Fruit fly (Drosophila melanogaster) whole organism, adult: ENCODE results near the gene CG15602.

ENCODE experiments used
- CG11617 ChIP-seq: fragments of 200-800 bp; sonication (Bioruptor generic); optimal IDR thresholded peaks from 2 replicates; lab custom pipeline; 2017; ENCODE audit warnings: mild to moderate bottlenecking, missing biosample characterization, missing genetic modification reagents, missing genetic modification characterization
- CG12768 ChIP-seq: fragments of 200-800 bp; sonication (Bioruptor generic); optimal IDR thresholded peaks from 2 replicates; lab custom pipeline; 2017; ENCODE audit warnings: missing biosample characterization, missing genetic modification characterization, mild to moderate bottlenecking, moderate library complexity, missing genetic modification reagents
- CG14711 ChIP-seq: fragments of 200-800 bp; sonication (Bioruptor generic); optimal IDR thresholded peaks from 2 replicates; lab custom pipeline; 2018; ENCODE audit warnings: missing biosample characterization, mild to moderate bottlenecking, missing genetic modification characterization, moderate library complexity
- CG1620 ChIP-seq: fragments of 200-800 bp; sonication (Bioruptor generic); optimal IDR thresholded peaks from 2 replicates; lab custom pipeline; 2016; ENCODE audit warnings: missing biosample characterization, missing genetic modification characterization
- CG33017 ChIP-seq: fragments of 200-800 bp; sonication (Bioruptor generic); optimal IDR thresholded peaks from 2 replicates; lab custom pipeline; 2018; ENCODE audit warnings: missing biosample characterization, mild to moderate bottlenecking, missing genetic modification characterization, moderate library complexity
- CG5204 ChIP-seq: fragments of 200-800 bp; sonication (Bioruptor generic); optimal IDR thresholded peaks from 2 replicates; lab custom pipeline; 2016; ENCODE audit warnings: missing biosample characterization, missing genetic modification characterization
- CG7045 ChIP-seq: fragments of 200-800 bp; sonication (Bioruptor generic); optimal IDR thresholded peaks from 2 replicates; lab custom pipeline; 2017; ENCODE audit warnings: missing biosample characterization, mild to moderate bottlenecking, missing genetic modification characterization
- CG7101 ChIP-seq: fragments of 200-800 bp; sonication (Bioruptor generic); optimal IDR thresholded peaks from 2 replicates; lab custom pipeline; 2018; ENCODE audit warnings: missing biosample characterization, mild to moderate bottlenecking, missing genetic modification characterization, moderate library complexity
- Clk ChIP-seq: fragments of 200-800 bp; sonication (Bioruptor generic); optimal IDR thresholded peaks from 2 replicates; lab custom pipeline; 2017; ENCODE audit warnings: missing biosample characterization, missing genetic modification characterization
- Crg-1 ChIP-seq: fragments of 200-800 bp; sonication (Bioruptor generic); optimal IDR thresholded peaks from 2 replicates; lab custom pipeline; 2016; ENCODE audit warnings: missing biosample characterization, missing genetic modification characterization
- Hr96 ChIP-seq: fragments of 200-800 bp; sonication (Bioruptor generic); optimal IDR thresholded peaks from 2 replicates; lab custom pipeline; 2016; ENCODE audit warnings: missing biosample characterization, missing genetic modification characterization
- Mnt ChIP-seq: fragments of 200-800 bp; sonication (Bioruptor generic); optimal IDR thresholded peaks from 2 replicates; lab custom pipeline; 2016; ENCODE audit warnings: missing biosample characterization, mild to moderate bottlenecking, missing genetic modification characterization
- bab1 ChIP-seq: fragments of 200-800 bp; sonication (Bioruptor generic); optimal IDR thresholded peaks from 3 replicates; lab custom pipeline; 2019; ENCODE audit warnings: missing biosample characterization, mild to moderate bottlenecking, missing genetic modification characterization, moderate library complexity
- cic ChIP-seq: fragments of 200-800 bp; sonication (Bioruptor generic); optimal IDR thresholded peaks from 2 replicates; lab custom pipeline; 2017; ENCODE audit warnings: missing biosample characterization, mild to moderate bottlenecking, missing genetic modification characterization, moderate library complexity
- cnc ChIP-seq, 2 experiments: fragments of >200 bp; optimal IDR thresholded peaks; 2 replicates each; lab custom pipeline; 2017
- kay ChIP-seq: fragments of 200-800 bp; sonication (Bioruptor generic); peaks from one replicate; lab custom pipeline; 2016; ENCODE audit warnings: missing biosample characterization, missing genetic modification characterization, borderline replicate concordance
- ovo ChIP-seq: fragments of 200-800 bp; sonication (Bioruptor generic); optimal IDR thresholded peaks from 2 replicates; lab custom pipeline; 2016; ENCODE audit warnings: missing biosample characterization, missing genetic modification characterization
- pad ChIP-seq: fragments of 200-800 bp; sonication (Bioruptor generic); optimal IDR thresholded peaks from 3 replicates; lab custom pipeline; 2017; ENCODE audit warnings: missing biosample characterization, missing genetic modification characterization, mild to moderate bottlenecking, moderate library complexity, missing genetic modification reagents
- tj ChIP-seq: fragments of 200-800 bp; sonication (Bioruptor generic); optimal IDR thresholded peaks from 3 replicates; lab custom pipeline; 2017; ENCODE audit warnings: missing biosample characterization, mild to moderate bottlenecking, missing genetic modification characterization, moderate library complexity
- toe ChIP-seq: fragments of 200-800 bp; sonication (Bioruptor generic); optimal IDR thresholded peaks from 2 replicates; lab custom pipeline; 2016; ENCODE audit warnings: missing biosample characterization, missing genetic modification characterization

Gene CG15602

DNA sequence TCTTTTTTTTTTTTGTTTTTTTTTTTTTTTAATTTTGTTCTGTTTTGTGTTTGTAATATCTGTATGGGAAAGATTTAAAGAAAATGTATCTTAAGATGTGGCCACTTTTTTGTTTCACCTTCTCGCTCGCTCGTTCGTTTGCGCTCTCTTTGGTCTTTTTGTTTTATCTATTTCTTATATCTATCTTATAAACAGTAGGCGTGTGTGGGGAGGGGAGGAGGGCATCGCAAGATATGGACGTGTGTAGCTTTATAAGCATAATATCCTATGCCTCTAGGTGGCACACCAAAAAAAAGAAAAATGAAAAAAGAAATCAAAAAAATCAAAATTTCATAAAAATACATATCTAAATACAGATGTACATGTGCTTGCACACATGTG is 13.4 kb downstream of the CG15602 start:
- TF ChIP-seq CG7101 (tag; lab: Kevin White, UChicago) = no peak
- TF ChIP-seq Mnt (GFP tag; lab: Kevin White, UChicago) = no peak
- peak; percentile 75 for TF ChIP-seq kay (GFP tag; lab: Kevin White, UChicago)

dm6 chrX:15813224-15813623 is 14.0 kb downstream of the CG15602 start:
- TF ChIP-seq Hr96 (GFP tag; lab: Kevin White, UChicago) (no peak), cic (GFP tag; lab: Kevin White, UChicago) (no peak), kay (GFP tag; lab: Kevin White, UChicago) (peak; percentile 93), Clk (GFP tag; lab: Kevin White, UChicago) (no peak), ovo (GFP tag; lab: Kevin White, UChicago) (peak; percentile 18), tj (GFP tag; lab: Kevin White, UChicago) (peak; percentile 22)

DNA sequence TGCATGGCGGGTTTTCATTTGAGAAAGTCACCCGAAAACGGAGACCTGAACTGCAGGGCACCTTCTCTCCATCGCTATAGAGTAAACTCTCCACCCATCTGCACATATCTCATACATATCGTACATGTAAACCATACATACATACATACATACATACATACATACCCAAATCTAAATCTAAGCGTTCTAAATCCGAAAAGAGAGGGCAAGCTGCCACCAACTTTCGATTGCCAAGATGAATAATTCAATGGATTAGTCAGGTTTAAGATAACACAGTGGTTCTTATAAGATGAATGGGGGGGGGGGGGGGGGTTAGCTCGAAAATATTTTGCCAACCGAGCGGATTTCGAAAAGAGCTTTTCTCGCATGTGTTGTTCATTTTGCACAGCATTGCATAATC is 15.3 kb downstream of the CG15602 start:
- TF ChIP-seq tj (GFP tag; lab: Kevin White, UChicago) (peak; percentile 86), Hr96 (GFP tag; lab: Kevin White, UChicago) (no peak)

DNA sequence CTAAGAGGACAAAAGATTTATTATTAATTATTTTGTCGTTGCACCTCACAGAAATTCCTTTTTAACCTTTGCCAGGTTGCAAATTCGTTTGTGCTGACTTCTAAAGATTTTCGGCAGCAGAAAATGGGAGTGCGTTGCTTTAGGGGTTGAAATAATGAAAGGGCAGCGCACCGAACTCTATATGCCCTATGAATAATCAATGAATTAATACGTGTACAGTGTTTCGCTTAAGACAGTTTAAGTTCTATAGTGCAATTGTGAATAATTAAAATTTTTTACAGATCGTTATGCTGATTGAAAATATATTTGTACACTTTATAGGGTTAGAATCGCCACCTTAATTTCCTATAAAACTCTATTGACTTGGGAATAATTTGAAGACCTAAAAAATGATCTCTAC is 16.9 kb downstream of the CG15602 start:
- TF ChIP-seq cic (GFP tag; lab: Kevin White, UChicago) = no peak
- TF ChIP-seq CG7045 (GFP tag; lab: Kevin White, UChicago) = no peak
- TF ChIP-seq bab1 (GFP tag; lab: Kevin White, UChicago) = no peak
- no peak for TF ChIP-seq CG14711
- no peak for TF ChIP-seq pad (GFP tag; lab: Kevin White, UChicago)

DNA sequence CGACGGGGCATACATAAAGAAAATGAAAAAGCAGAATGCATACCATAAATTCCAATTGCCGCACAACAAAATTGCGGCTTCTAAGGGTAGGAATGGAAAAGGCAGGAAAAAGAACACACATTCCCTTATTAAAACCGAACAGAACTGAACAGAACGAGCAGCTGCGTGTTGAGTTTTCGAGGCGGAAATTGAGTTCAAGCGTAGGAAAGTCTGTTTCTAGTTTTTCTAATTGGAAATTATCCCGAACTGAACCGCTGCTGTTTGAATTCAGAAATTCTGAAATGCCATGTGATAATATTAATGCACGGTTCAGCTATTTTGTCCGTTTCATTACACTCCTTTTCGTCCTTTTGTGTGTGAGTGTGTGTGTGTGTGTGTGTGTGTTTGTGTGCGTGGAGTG is 17.7 kb downstream of the CG15602 start:
- TF ChIP-seq CG14711 (no peak), Clk (GFP tag; lab: Kevin White, UChicago) (no peak), cnc (optimal IDR thresholded peaks at IDR 0.05; lab: Kevin White, UChicago) (no peak), ovo (GFP tag; lab: Kevin White, UChicago) (no peak), CG11617 (GFP tag; lab: Kevin White, UChicago) (no peak), Hr96 (GFP tag; lab: Kevin White, UChicago) (no peak), Crg-1 (GFP tag; lab: Kevin White, UChicago) (no peak)

- TF ChIP-seq kay (GFP tag; lab: Kevin White, UChicago) = no peak
- no peak for TF ChIP-seq tj (GFP tag; lab: Kevin White, UChicago)
- no peak for TF ChIP-seq cnc (optimal IDR thresholded peaks at IDR 0.05; lab: Kevin White, UChicago)
- no peak for TF ChIP-seq cic (GFP tag; lab: Kevin White, UChicago)
- no peak for TF ChIP-seq ovo (GFP tag; lab: Kevin White, UChicago)
- TF ChIP-seq toe (GFP tag; lab: Kevin White, UChicago) = no peak
Observed at dm6 chrX:15817823-15818222, 18.6 kb downstream of the CG15602 start.

dm6 chrX:15818608-15819184 is 19.5 kb downstream of the CG15602 start:
- no peak for TF ChIP-seq Mnt (GFP tag; lab: Kevin White, UChicago)
- TF ChIP-seq Hr96 (GFP tag; lab: Kevin White, UChicago) = no peak
- TF ChIP-seq cic (GFP tag; lab: Kevin White, UChicago) = no peak
- TF ChIP-seq tj (GFP tag; lab: Kevin White, UChicago) = no peak
- no peak for TF ChIP-seq CG11617 (GFP tag; lab: Kevin White, UChicago)
- TF ChIP-seq cnc (optimal IDR thresholded peaks at IDR 0.05; lab: Kevin White, UChicago) = no peak
- no peak for TF ChIP-seq Clk (GFP tag; lab: Kevin White, UChicago)
- no peak for TF ChIP-seq kay (GFP tag; lab: Kevin White, UChicago)
- TF ChIP-seq CG14711 = no peak
- no peak for TF ChIP-seq CG7045 (GFP tag; lab: Kevin White, UChicago)
- no peak for TF ChIP-seq toe (GFP tag; lab: Kevin White, UChicago)
- no peak for TF ChIP-seq CG33017 (tag; lab: Kevin White, UChicago)
- TF ChIP-seq CG1620 = no peak
- no peak for TF ChIP-seq CG5204
- TF ChIP-seq bab1 (GFP tag; lab: Kevin White, UChicago) = no peak
- TF ChIP-seq CG7101 (tag; lab: Kevin White, UChicago) = no peak
- no peak for TF ChIP-seq CG12768 (GFP tag; lab: Kevin White, UChicago)

DNA sequence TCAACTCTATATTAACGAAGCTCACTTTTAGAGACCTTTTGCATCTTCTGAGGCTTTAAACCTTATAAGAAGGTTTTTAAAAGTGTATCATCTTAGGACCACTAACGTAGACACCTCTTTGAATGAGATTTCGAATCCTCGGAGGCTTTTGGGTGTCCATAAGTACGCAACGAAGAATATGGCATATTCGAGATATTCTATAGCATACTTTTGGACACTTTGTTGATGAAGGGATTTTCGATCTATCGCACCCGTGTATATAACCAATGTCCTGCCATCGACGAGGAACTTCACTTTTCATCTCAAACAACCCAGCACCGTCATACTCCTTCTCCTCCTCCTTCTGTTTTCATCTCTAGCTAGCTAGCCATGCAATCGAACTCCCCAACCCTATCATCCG is 23.1 kb downstream of the CG15602 start:
- no peak for TF ChIP-seq tj (GFP tag; lab: Kevin White, UChicago)
- TF ChIP-seq Mnt (GFP tag; lab: Kevin White, UChicago) = no peak
- no peak for TF ChIP-seq CG7045 (GFP tag; lab: Kevin White, UChicago)
- no peak for TF ChIP-seq CG7101 (tag; lab: Kevin White, UChicago)
